Worm (Caenorhabditis elegans) whole organism, L3 larva: ENCODE data around the gene C01G12.3.

ENCODE experiments used
- R02D3.7 ChIP-seq: fragments of 150-350 bp; optimal IDR thresholded peaks from 2 replicates; lab custom pipeline; 2014; ENCODE audit warnings: missing biosample characterization, missing genetic modification characterization
- ama-1 ChIP-seq: fragments of 150-350 bp; optimal IDR thresholded peaks from 2 replicates; lab custom pipeline; 2018
- ceh-16 ChIP-seq: sonication (generic microtip); optimal IDR thresholded peaks from 2 replicates; lab custom pipeline; 2017; ENCODE audit warnings: missing biosample characterization, missing genetic modification characterization
- ceh-9 ChIP-seq: sonication (generic microtip); optimal IDR thresholded peaks from 2 replicates; lab custom pipeline; 2018; ENCODE audit warnings: missing biosample characterization, missing genetic modification characterization
- daf-12 ChIP-seq: fragments of 150-350 bp; optimal IDR thresholded peaks from 2 replicates; lab custom pipeline; 2014; ENCODE audit warnings: missing biosample characterization, missing genetic modification reagents, missing genetic modification characterization
- elt-1 ChIP-seq: fragments of 150-350 bp; optimal IDR thresholded peaks from 2 replicates; lab custom pipeline; 2014; ENCODE audit warnings: missing biosample characterization, missing genetic modification characterization
- elt-2 ChIP-seq: sonication (generic microtip); optimal IDR thresholded peaks from 2 replicates; lab custom pipeline; 2016; ENCODE audit warnings: missing genetic modification reagents, mild to moderate bottlenecking, missing genetic modification characterization, missing compliant biosample characterization
- elt-3 ChIP-seq, 3 experiments: fragments of 150-350 bp in 1 of 3; sonication (generic microtip) in 2 of 3; optimal IDR thresholded peaks; 2 replicates in 2 of 3; 4 replicates in 1 of 3; lab custom pipeline; 2014 to 2017; ENCODE audit warnings: missing biosample characterization in 3 of 3, missing genetic modification characterization in 3 of 3
- eor-1 ChIP-seq, 2 experiments: fragments of 150-350 bp; optimal IDR thresholded peaks; 2 replicates each; lab custom pipeline; 2014 to 2018; ENCODE audit warnings: missing biosample characterization in 2 of 2, missing genetic modification characterization in 2 of 2
- fkh-10 ChIP-seq: sonication (generic microtip); optimal IDR thresholded peaks from 2 replicates; lab custom pipeline; 2017; ENCODE audit warnings: missing biosample characterization, missing genetic modification reagents, missing genetic modification characterization
- fkh-2 ChIP-seq: fragments of 150-350 bp; optimal IDR thresholded peaks from 2 replicates; lab custom pipeline; 2014; ENCODE audit warnings: missing biosample characterization, missing genetic modification reagents, missing genetic modification characterization
- hmg-11 ChIP-seq: sonication (generic microtip); optimal IDR thresholded peaks from 2 replicates; lab custom pipeline; 2016; ENCODE audit warnings: missing genetic modification characterization, missing compliant biosample characterization
- jun-1 ChIP-seq: fragments of 150-350 bp; optimal IDR thresholded peaks from 2 replicates; lab custom pipeline; 2014; ENCODE audit warnings: missing biosample characterization, missing genetic modification reagents, missing genetic modification characterization
- lin-15B ChIP-seq: fragments of 150-350 bp; optimal IDR thresholded peaks from 2 replicates; lab custom pipeline; 2014; ENCODE audit warnings: missing biosample characterization, missing genetic modification characterization
- lin-39 ChIP-seq: fragments of 150-350 bp; optimal IDR thresholded peaks from 2 replicates; lab custom pipeline; 2018; ENCODE audit warnings: missing biosample characterization, missing genetic modification reagents, missing genetic modification characterization
- lsy-12 ChIP-seq: sonication (generic microtip); optimal IDR thresholded peaks from 2 replicates; lab custom pipeline; 2016; ENCODE audit warnings: mild to moderate bottlenecking, missing genetic modification characterization, missing compliant biosample characterization
- mdl-1 ChIP-seq: fragments of 150-350 bp; optimal IDR thresholded peaks from 2 replicates; lab custom pipeline; 2014; ENCODE audit warnings: missing biosample characterization, missing genetic modification characterization
- nfya-1 ChIP-seq: sonication (generic microtip); optimal IDR thresholded peaks from 2 replicates; lab custom pipeline; 2017; ENCODE audit warnings: missing genetic modification characterization, mild to moderate bottlenecking, missing compliant biosample characterization, antibody characterized with exemption, moderate library complexity; ENCODE audit not compliant: insufficient read depth
- nhr-23 ChIP-seq: fragments of 150-350 bp; optimal IDR thresholded peaks from 2 replicates; lab custom pipeline; 2014; ENCODE audit warnings: missing biosample characterization, missing genetic modification reagents, missing genetic modification characterization
- nhr-25 ChIP-seq: sonication (generic microtip); optimal IDR thresholded peaks from 2 replicates; lab custom pipeline; 2017; ENCODE audit warnings: missing biosample characterization, missing genetic modification characterization
- nhr-28 ChIP-seq: fragments of 150-350 bp; optimal IDR thresholded peaks from 2 replicates; lab custom pipeline; 2014; ENCODE audit warnings: missing biosample characterization, missing genetic modification characterization
- nhr-43 ChIP-seq: sonication (generic microtip); optimal IDR thresholded peaks from 2 replicates; lab custom pipeline; 2016; ENCODE audit warnings: mild to moderate bottlenecking, missing genetic modification characterization, missing compliant biosample characterization; ENCODE audit not compliant: poor library complexity, severe bottlenecking
- nhr-77 ChIP-seq: fragments of 150-350 bp; optimal IDR thresholded peaks from 2 replicates; lab custom pipeline; 2014; ENCODE audit warnings: missing biosample characterization, missing genetic modification characterization
- pqm-1 ChIP-seq: fragments of 150-350 bp; optimal IDR thresholded peaks from 2 replicates; lab custom pipeline; 2017; ENCODE audit warnings: missing biosample characterization, missing genetic modification characterization, inconsistent platforms
- skn-1 ChIP-seq: fragments of 150-350 bp; optimal IDR thresholded peaks from 2 replicates; lab custom pipeline; 2014; ENCODE audit warnings: missing biosample characterization, missing genetic modification characterization
- tbx-2 ChIP-seq: sonication (generic microtip); optimal IDR thresholded peaks from 2 replicates; lab custom pipeline; 2016; ENCODE audit warnings: mild to moderate bottlenecking, missing genetic modification characterization, missing compliant biosample characterization
- ztf-11 ChIP-seq: fragments of 150-350 bp; optimal IDR thresholded peaks from 2 replicates; lab custom pipeline; 2014; ENCODE audit warnings: missing biosample characterization, missing genetic modification characterization
- ztf-4 ChIP-seq: fragments of 150-350 bp; optimal IDR thresholded peaks from 2 replicates; lab custom pipeline; 2014; ENCODE audit warnings: missing biosample characterization, missing genetic modification characterization

C01G12.3 gene

ce11 chrII:14611307-14611706 is 29.2 kb upstream of the C01G12.3 start:
- no peak for TF ChIP-seq hmg-11 (tag; lab: Kevin White, UChicago)
- peak; percentile 45 for TF ChIP-seq ama-1 (lab: Kevin White, UChicago)

- TF ChIP-seq R02D3.7 = no peak
- peak; percentile 15 for TF ChIP-seq elt-2 (tag; lab: Kevin White, UChicago)
- peak; percentile 65 for TF ChIP-seq ama-1 (lab: Kevin White, UChicago)
- TF ChIP-seq ceh-9 = no peak
- TF ChIP-seq skn-1 (tag; lab: Kevin White, UChicago) = no peak
- TF ChIP-seq tbx-2 (tag; lab: Kevin White, UChicago) = no peak
- TF ChIP-seq lin-39 = no peak
- TF ChIP-seq nhr-43 (tag; lab: Kevin White, UChicago) = no peak
- TF ChIP-seq lin-15B (tag; lab: Kevin White, UChicago) = no peak
- peak; percentile 24 for TF ChIP-seq ztf-4
- TF ChIP-seq elt-1 (tag; lab: Kevin White, UChicago) = peak; percentile 39
- no peak for TF ChIP-seq mdl-1
These were observed 28.5 kb upstream of the C01G12.3 start for ce11 chrII:14610492-14611142.

- no peak for TF ChIP-seq jun-1 (tag; lab: Kevin White, UChicago)
- TF ChIP-seq lsy-12 (tag; lab: Kevin White, UChicago) = no peak
- no peak for TF ChIP-seq ceh-16 (tag; lab: Kevin White, UChicago)
- TF ChIP-seq ama-1 (lab: Kevin White, UChicago) = peak; percentile 81
These were observed 27.3 kb upstream of the C01G12.3 start for ce11 chrII:14609297-14609937.

ce11 chrII:14608508-14608907 is 26.4 kb upstream of the C01G12.3 start:
- TF ChIP-seq nfya-1 (tag; lab: Kevin White, UChicago) (no peak), ama-1 (lab: Kevin White, UChicago) (peak; percentile 92), nhr-25 (tag; lab: Kevin White, UChicago) (no peak), ztf-4 (peak; percentile 71), nhr-28 (no peak)
- TF ChIP-seq, all 47 proteins: peak for 2

ce11 chrII:14606172-14606571 is 24.1 kb upstream of the C01G12.3 start, which contains the start of gene arl-3:
arl-3 (plus strand) TSS chrII:14606472.
- TF ChIP-seq nhr-28 = no peak
- peak; percentile 7 for TF ChIP-seq skn-1 (tag; lab: Kevin White, UChicago)
- no peak for TF ChIP-seq ztf-11 (tag; lab: Kevin White, UChicago)

ce11 chrII:14605479-14605878 is 23.4 kb upstream of the C01G12.3 start, which contains the start of gene F19H8.2:
F19H8.2 (minus strand) TSS chrII:14605869.
- peak; percentile 71 for TF ChIP-seq ama-1 (lab: Kevin White, UChicago)
- peak; percentile 18 for TF ChIP-seq nhr-23 (tag; lab: Kevin White, UChicago)
- no peak for TF ChIP-seq hmg-11 (tag; lab: Kevin White, UChicago)
- peak; percentile 50 for TF ChIP-seq elt-1 (tag; lab: Kevin White, UChicago)

- TF ChIP-seq ceh-16 (tag; lab: Kevin White, UChicago) (no peak), eor-1 (tag; optimal IDR thresholded peaks at IDR 0.05; lab: Kevin White, UChicago) (no peak), ama-1 (lab: Kevin White, UChicago) (peak; percentile 84), nhr-25 (tag; lab: Kevin White, UChicago) (no peak), skn-1 (tag; lab: Kevin White, UChicago) (no peak), pqm-1 (tag; lab: Kevin White, UChicago) (no peak), daf-12 (tag; lab: Kevin White, UChicago) (no peak), fkh-10 (GFP tag; lab: Kevin White, UChicago) (no peak), elt-3 (tag; optimal IDR thresholded peaks at IDR 0.05; lab: Kevin White, UChicago) (no peak), ztf-4 (peak; percentile 52), elt-2 (tag; lab: Kevin White, UChicago) (no peak), lsy-12 (tag; lab: Kevin White, UChicago) (peak; percentile 4), nhr-77 (no peak), fkh-2 (tag; lab: Kevin White, UChicago) (no peak)
These were observed 22.9 kb upstream of the C01G12.3 start for ce11 chrII:14605026-14605425.
